Worm (Caenorhabditis elegans) whole organism, mixed stage, embryonic: Measurements from ENCODE around the gene gba-1.

Source experiments
- elt-1 ChIP-seq: sonication (generic microtip); optimal IDR thresholded peaks from 2 replicates; lab custom pipeline; 2017; ENCODE audit warnings: missing genetic modification characterization, mild to moderate bottlenecking, missing compliant biosample characterization, antibody characterized with exemption, moderate library complexity, borderline replicate concordance; ENCODE audit not compliant: insufficient read depth
- elt-3 ChIP-seq: fragments of 150-350 bp; optimal IDR thresholded peaks from 2 replicates; lab custom pipeline; 2014; ENCODE audit warnings: missing biosample characterization, missing genetic modification characterization
- hlh-1 ChIP-seq: fragments of 150-350 bp; optimal IDR thresholded peaks from 2 replicates; lab custom pipeline; 2014; ENCODE audit warnings: missing biosample characterization, missing genetic modification reagents, missing genetic modification characterization
- lsy-2 ChIP-seq: fragments of 150-350 bp; optimal IDR thresholded peaks from 2 replicates; lab custom pipeline; 2014; ENCODE audit warnings: missing biosample characterization, missing genetic modification characterization
- mep-1 ChIP-seq: fragments of 150-350 bp; optimal IDR thresholded peaks from 2 replicates; lab custom pipeline; 2017; ENCODE audit warnings: missing biosample characterization, missing genetic modification reagents, missing genetic modification characterization, inconsistent platforms
- nhr-2 ChIP-seq: fragments of 150-350 bp; optimal IDR thresholded peaks from 2 replicates; lab custom pipeline; 2014; ENCODE audit warnings: missing biosample characterization, missing genetic modification characterization
- nhr-28 ChIP-seq: fragments of 150-350 bp; optimal IDR thresholded peaks from 2 replicates; lab custom pipeline; 2014; ENCODE audit warnings: missing biosample characterization, missing genetic modification characterization
- pha-4 ChIP-seq: fragments of 150-350 bp; optimal IDR thresholded peaks from 2 replicates; lab custom pipeline; 2018; ENCODE audit warnings: missing biosample characterization, missing genetic modification reagents, missing genetic modification characterization
- snpc-4 ChIP-seq: fragments of 150-350 bp; optimal IDR thresholded peaks from 2 replicates; lab custom pipeline; 2014; ENCODE audit warnings: missing biosample characterization, missing genetic modification characterization
- unc-39 ChIP-seq: fragments of 150-350 bp; optimal IDR thresholded peaks from 2 replicates; lab custom pipeline; 2014; ENCODE audit warnings: missing biosample characterization, missing genetic modification characterization
- unc-62 ChIP-seq: fragments of 150-350 bp; optimal IDR thresholded peaks from 2 replicates; lab custom pipeline; 2014; ENCODE audit warnings: missing biosample characterization, missing genetic modification reagents, missing genetic modification characterization
- ztf-11 ChIP-seq: fragments of 150-350 bp; optimal IDR thresholded peaks from 2 replicates; lab custom pipeline; 2014; ENCODE audit warnings: missing biosample characterization, missing genetic modification characterization

DNA sequence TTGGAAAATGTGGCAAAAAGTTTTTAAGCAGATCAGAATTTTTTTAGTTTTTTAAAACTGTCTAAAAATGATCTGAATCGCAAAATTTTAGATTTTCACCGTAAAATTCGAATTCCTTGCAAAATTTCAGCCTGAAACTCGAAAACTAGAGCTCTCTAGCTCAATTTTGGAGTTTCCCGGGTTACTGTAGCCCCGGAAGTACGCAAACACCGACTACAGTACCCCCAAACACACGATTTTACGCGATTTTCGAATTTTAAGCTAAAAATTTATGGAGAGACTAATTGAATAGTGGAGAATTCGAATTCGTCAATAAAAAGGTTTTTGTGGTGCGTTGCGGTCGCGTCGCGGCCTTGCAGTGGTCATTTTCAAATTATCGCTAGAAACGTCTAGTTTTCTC, 10.2 kb downstream of the gba-1 start:
- TF ChIP-seq ztf-11 (tag; lab: Kevin White, UChicago) = no peak
- TF ChIP-seq unc-39 (tag; lab: Kevin White, UChicago) = no peak
- no peak for TF ChIP-seq mep-1
- no peak for TF ChIP-seq snpc-4 (tag; lab: Kevin White, UChicago)
- no peak for TF ChIP-seq nhr-2 (tag; lab: Kevin White, UChicago)
- no peak for TF ChIP-seq hlh-1 (tag; lab: Kevin White, UChicago)
- no peak for TF ChIP-seq nhr-28 (tag; lab: Kevin White, UChicago)
- no peak for TF ChIP-seq unc-62 (GFP tag; lab: Kevin White, UChicago)
- peak; percentile 64 for TF ChIP-seq lsy-2
- TF ChIP-seq elt-3 (tag; lab: Kevin White, UChicago) = no peak
- TF ChIP-seq elt-1 = no peak
- no peak for TF ChIP-seq pha-4 (tag; lab: Kevin White, UChicago)
